Worm (Caenorhabditis elegans) whole organism, young adult: ENCODE measurements around the gene F59F5.3.

Experiments
- C17E4.6 ChIP-seq: fragments of 200-800 bp; sonication (Bioruptor generic); IDR thresholded peaks from 2 replicates; pipeline ENCODE4 v1.3.6; 2022; ENCODE audit warnings: missing genetic modification reagents, missing genetic modification characterization, missing compliant biosample characterization
- madf-3 ChIP-seq: fragments of 200-800 bp; sonication (Bioruptor generic); IDR thresholded peaks from 2 replicates; pipeline ENCODE4 v1.3.6; 2022; ENCODE audit warnings: missing genetic modification reagents, missing genetic modification characterization, missing compliant biosample characterization
- nfya-2 ChIP-seq: fragments of 200-800 bp; sonication (Bioruptor generic); IDR thresholded peaks from 2 replicates; pipeline ENCODE4 v1.3.6; 2022; ENCODE audit warnings: missing genetic modification reagents, missing genetic modification characterization, missing compliant biosample characterization
- nhr-27 ChIP-seq: fragments of 200-800 bp; sonication (Bioruptor generic); optimal IDR thresholded peaks from 2 replicates; lab custom pipeline; 2018; ENCODE audit warnings: mild to moderate bottlenecking, missing genetic modification characterization, moderate library complexity, missing compliant biosample characterization
- rpc-1 ChIP-seq, 2 experiments: fragments of 150-350 bp in 1 of 2; sonication (generic microtip) in 1 of 2; optimal IDR thresholded peaks; 2 replicates each; lab custom pipeline; 2014 to 2018; ENCODE audit warnings: missing biosample characterization in 1 of 2, missing genetic modification characterization in 1 of 2, missing genetic modification reagents in 1 of 2, missing genotype in 1 of 2

- no peak for TF ChIP-seq nhr-27 (tag; lab: Kevin White, UChicago)
- no peak for TF ChIP-seq nfya-2 (GFP tag; lab: Robert Waterston, UW)
- TF ChIP-seq madf-3 (GFP tag; lab: Robert Waterston, UW): no peak
- TF ChIP-seq C17E4.6 (GFP tag; lab: Robert Waterston, UW): no peak
- no peak for TF ChIP-seq rpc-1 (optimal IDR thresholded peaks at IDR 0.05; lab: Kevin White, UChicago)
- TF ChIP-seq rpc-1 (tag; optimal IDR thresholded peaks at IDR 0.05; lab: Kevin White, UChicago): no peak
Measured at ce11 chrX:10524483-10524948, 17.7 kb downstream of the F59F5.3 start, which contains the start of the genes mboa-7 and git-1.
